Worm (Caenorhabditis elegans): ENCODE measurements around the gene lrch-1.

ce11 chrX:6206305-6206704 is 10.1 kb downstream of the lrch-1 start, which contains the start of gene mtp-18:
- no peak for TF ChIP-seq W03F9.2 (tag; optimal IDR thresholded peaks at IDR 0.05)
- no peak for TF ChIP-seq dao-5 (tag; optimal IDR thresholded peaks at IDR 0.05)
- TF ChIP-seq him-1 (tag; optimal IDR thresholded peaks at IDR 0.05): no peak
